Worm (Caenorhabditis elegans): ENCODE results near the gene F10D7.5.

The F10D7.5 gene

DNA sequence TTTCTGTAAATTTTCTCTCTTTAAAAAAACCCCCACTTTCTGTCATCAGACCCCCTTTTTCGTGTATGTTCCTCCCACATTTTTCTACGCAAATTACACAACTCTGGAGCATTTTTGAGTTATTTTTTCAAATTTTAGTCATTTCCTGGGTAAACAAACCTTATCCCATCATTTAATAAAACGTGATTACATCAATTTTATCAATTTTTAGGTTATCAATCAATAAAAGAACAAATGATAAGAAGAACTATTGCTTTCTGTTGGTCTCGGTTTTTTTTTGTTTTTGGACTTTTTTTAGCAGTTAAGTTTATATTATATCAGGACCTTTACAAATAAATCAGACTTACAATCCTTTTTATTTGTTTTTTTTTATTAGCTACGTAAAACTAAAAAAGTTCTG, 55.1 kb downstream of the F10D7.5 start, which contains the start of gene C53C11.2:
TSS of gene C53C11.2 (plus strand) at position 284 of the 400 bp plus-strand sequence.
- TF ChIP-seq dao-5 (tag; optimal IDR thresholded peaks at IDR 0.05) (no peak), W03F9.2 (tag; optimal IDR thresholded peaks at IDR 0.05) (no peak), him-1 (tag; optimal IDR thresholded peaks at IDR 0.05) (no peak)

DNA sequence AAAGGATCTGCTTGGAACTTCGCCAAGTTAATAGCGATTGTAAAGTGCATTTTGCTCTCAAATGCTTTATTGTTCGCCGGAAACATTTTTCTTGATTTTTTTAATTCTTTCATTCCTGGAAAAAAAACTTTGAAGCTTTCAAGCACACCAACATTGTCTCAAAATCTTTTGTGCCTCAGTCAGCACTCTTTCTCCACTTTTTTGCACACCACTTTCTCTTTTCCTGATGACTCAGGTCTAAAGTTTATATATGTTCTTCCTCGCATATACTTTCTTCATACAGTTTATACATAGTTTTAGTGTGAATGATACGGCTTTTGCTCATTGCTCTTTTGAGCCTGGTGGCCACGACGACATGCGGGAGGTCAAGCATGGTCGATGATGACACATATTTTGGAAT, 57.7 kb downstream of the F10D7.5 start, which contains the start of gene C53C11.5:
TSS of gene C53C11.5 (plus strand) at position 301 of the 400 bp plus-strand sequence.
- no peak for TF ChIP-seq dao-5 (tag; optimal IDR thresholded peaks at IDR 0.05)

Measured in whole organism, L4/young adult.